Fruit fly (Drosophila melanogaster): ENCODE results near the gene CG44040.

Gene CG44040

DNA sequence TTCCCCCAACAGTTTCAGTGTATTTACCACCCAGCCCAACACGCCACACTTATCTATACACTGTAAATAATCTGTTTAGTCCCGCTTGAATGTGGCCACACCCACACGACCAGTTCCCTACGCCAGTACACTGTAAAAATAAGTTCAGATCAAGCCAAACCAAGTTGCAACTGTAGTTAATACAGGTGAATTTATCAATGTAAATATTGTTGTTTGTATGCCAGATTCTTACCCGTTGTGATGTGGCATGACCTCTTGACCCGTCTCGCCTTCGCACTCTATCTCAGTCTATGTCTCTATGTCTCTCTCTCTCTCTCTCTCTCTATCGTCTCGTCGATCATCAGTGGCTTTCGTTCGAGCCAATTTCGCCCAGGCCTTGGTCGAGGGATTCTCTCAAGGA, 6.3 kb upstream of the CG44040 start:
- TF ChIP-seq usp (GFP tag; optimal IDR thresholded peaks at IDR 0.05), result no peak

DNA sequence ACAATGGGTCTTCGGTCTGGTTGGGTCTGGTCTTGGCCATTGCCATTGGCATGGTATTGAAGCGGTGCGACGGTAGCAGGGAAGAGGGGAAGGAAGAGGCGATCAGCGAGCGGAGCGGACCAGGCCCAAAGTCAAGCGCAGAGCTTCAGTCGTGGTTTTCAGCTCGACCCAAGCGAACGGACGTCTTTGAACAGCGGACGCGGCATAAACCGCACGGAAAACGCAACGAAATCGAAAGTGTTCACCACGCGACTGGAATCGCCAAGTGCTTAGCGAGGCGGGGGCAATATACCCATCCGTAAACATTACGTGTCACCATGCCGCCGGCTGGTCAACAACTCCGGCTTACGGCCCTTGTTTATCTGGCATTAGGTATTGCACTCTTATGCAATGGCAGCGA, 3.9 kb upstream of the CG44040 start, which contains the start of gene CG14866:
CG14866 (plus strand) TSS at position 146 of the 400 bp plus-strand sequence.
- TF ChIP-seq EcR (GFP tag; optimal IDR thresholded peaks at IDR 0.05) (no peak), psq (optimal IDR thresholded peaks at IDR 0.05) (no peak), pan (optimal IDR thresholded peaks at IDR 0.05) (no peak), CG8478 (optimal IDR thresholded peaks at IDR 0.05) (no peak), usp (GFP tag; optimal IDR thresholded peaks at IDR 0.05) (no peak), Dll (optimal IDR thresholded peaks at IDR 0.05) (no peak)

DNA sequence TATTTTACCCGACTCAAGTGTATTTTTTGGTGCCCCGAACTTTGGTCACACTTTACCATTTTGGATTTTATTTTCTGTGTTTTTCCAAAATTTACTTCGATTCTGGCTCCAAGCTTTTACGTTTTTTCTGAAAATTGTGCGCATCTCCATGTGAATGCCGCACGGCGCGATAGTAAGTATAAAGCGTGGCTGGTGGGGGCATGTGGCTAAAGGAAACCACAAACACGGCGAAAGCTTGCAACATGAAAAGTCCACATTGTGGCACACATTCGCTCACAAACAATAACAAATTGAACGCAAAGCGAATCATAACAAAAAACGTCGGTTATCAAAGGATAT, 538 bp downstream of the CG44040 start, which contains the start of gene ear:
ear (plus strand) TSS at position 10 of the 339 bp plus-strand sequence.
- no peak for TF ChIP-seq CG8478 (optimal IDR thresholded peaks at IDR 0.05)
- TF ChIP-seq EcR (GFP tag; optimal IDR thresholded peaks at IDR 0.05), result no peak
- TF ChIP-seq usp (GFP tag; optimal IDR thresholded peaks at IDR 0.05), result no peak
- TF ChIP-seq pan (optimal IDR thresholded peaks at IDR 0.05), result no peak
- TF ChIP-seq Dll (optimal IDR thresholded peaks at IDR 0.05), result no peak
- TF ChIP-seq psq (optimal IDR thresholded peaks at IDR 0.05), result no peak

DNA sequence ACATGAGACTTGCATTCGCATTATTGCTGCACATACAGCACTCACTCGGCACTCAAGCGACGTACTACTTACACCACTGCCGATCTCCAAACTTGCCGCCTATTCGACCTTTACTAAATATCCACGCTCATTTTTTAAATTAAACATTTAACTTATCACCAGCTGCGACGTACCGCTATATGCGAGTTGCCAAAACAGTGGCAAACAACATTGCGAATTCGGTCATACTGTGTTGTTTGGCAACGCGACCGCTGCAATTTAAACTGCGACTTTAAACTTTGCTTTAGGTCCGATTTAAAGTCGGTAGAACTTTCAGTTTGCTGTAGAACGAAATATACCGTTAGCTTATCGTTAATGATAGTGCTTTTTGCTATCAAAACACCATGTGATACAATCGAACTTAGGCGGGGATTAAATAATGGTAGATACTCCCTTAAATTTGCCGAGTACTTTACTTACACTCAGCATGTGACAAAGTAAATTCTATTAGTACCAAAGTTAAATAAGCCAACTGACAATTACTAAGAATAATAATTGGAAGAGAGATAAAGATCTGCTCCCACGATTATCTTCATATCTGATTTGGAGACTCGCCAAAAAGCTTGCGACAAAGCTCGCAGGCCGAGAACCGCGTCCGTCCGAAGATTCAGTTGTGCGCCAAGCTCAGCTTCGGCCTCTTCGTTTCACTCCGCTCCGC, 8.1 kb downstream of the CG44040 start, which contains the start of the genes CG6236 and ea:
CG6236 (minus strand) TSS at position 187 of the 697 bp plus-strand sequence.
ea (plus strand) TSS at position 647 of the 697 bp plus-strand sequence.
- no peak for TF ChIP-seq psq (optimal IDR thresholded peaks at IDR 0.05)
- no peak for TF ChIP-seq EcR (GFP tag; optimal IDR thresholded peaks at IDR 0.05)
- TF ChIP-seq Dll (optimal IDR thresholded peaks at IDR 0.05), result no peak
- TF ChIP-seq pan (optimal IDR thresholded peaks at IDR 0.05), result no peak
- TF ChIP-seq CG8478 (optimal IDR thresholded peaks at IDR 0.05), result no peak
- TF ChIP-seq usp (GFP tag; optimal IDR thresholded peaks at IDR 0.05), result no peak

DNA sequence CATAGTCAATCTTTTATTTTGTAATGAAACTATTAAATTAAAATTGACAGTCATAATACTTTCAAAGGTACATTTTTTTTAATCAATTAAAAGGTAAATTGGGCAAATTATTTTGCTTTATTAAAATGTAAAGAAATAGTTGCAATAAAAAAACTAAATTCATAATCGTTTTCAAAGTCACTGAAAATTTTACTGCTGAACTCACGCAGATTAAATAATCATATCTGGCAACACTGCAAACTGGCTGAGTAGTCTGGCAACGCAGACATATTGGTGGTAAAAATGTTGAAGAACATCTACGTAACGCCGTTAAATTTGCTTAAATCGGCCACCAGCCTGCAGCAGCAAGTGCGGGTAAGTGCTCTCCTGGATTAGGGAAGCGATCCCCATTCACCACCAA, 10.3 kb downstream of the CG44040 start, which contains the start of gene mRpL9:
mRpL9 (plus strand) TSS at position 267 of the 400 bp plus-strand sequence.
- no peak for TF ChIP-seq Dll (optimal IDR thresholded peaks at IDR 0.05)
- no peak for TF ChIP-seq EcR (GFP tag; optimal IDR thresholded peaks at IDR 0.05)
- TF ChIP-seq pan (optimal IDR thresholded peaks at IDR 0.05), result no peak
- no peak for TF ChIP-seq CG8478 (optimal IDR thresholded peaks at IDR 0.05)
- TF ChIP-seq usp (GFP tag; optimal IDR thresholded peaks at IDR 0.05), result no peak
- TF ChIP-seq psq (optimal IDR thresholded peaks at IDR 0.05), result no peak

DNA sequence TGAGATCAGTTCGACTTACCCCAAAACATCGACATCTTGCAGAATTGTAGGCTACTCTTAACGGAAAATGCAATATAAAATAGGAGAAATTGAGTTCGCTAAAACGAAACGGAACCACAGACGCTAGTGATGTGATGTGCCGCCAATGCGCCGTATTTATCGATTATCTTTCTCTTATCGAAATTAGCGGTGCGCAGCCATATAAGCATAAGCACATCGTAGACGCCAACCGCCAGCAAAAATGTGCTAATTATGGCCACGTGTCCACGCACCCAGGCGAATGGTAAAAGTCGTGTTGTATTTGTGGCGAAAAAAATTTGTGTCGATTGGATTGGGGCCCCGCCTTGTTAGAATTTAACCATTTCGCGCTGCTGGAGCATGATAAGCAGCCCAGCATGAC, 12.8 kb downstream of the CG44040 start, which contains the start of the genes Fkbp39 and Cyfip:
Fkbp39 (minus strand) TSS at position 140 of the 400 bp plus-strand sequence.
Cyfip (plus strand) TSS at position 273 of the 400 bp plus-strand sequence.
- TF ChIP-seq pan (optimal IDR thresholded peaks at IDR 0.05) (no peak), CG8478 (optimal IDR thresholded peaks at IDR 0.05) (no peak), usp (GFP tag; optimal IDR thresholded peaks at IDR 0.05) (no peak), EcR (GFP tag; optimal IDR thresholded peaks at IDR 0.05) (no peak), Dll (optimal IDR thresholded peaks at IDR 0.05) (no peak)

DNA sequence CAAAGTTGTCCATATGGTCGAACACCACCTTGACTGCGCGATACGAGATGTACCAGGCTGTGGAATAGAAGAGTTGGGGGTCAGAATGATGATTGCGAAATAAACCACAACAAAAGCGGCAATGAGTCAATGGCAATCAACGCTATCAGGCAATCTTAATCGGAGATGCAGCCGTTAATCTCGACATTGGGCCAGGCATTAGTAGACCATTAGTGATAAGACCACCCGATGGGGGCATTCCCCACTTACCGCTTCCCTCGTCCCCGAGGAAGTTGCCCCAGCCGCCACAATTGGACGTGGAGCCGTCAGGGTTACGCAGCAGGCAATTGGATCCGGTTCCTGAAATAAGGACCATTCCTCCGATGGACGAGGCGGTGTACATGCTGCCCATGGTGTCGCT, 18.9 kb downstream of the CG44040 start:
- no peak for TF ChIP-seq pan (optimal IDR thresholded peaks at IDR 0.05)
- TF ChIP-seq psq (optimal IDR thresholded peaks at IDR 0.05), result no peak
- TF ChIP-seq EcR (GFP tag; optimal IDR thresholded peaks at IDR 0.05), result no peak
- no peak for TF ChIP-seq Dll (optimal IDR thresholded peaks at IDR 0.05)
- TF ChIP-seq usp (GFP tag; optimal IDR thresholded peaks at IDR 0.05), result no peak
- no peak for TF ChIP-seq CG8478 (optimal IDR thresholded peaks at IDR 0.05)

DNA sequence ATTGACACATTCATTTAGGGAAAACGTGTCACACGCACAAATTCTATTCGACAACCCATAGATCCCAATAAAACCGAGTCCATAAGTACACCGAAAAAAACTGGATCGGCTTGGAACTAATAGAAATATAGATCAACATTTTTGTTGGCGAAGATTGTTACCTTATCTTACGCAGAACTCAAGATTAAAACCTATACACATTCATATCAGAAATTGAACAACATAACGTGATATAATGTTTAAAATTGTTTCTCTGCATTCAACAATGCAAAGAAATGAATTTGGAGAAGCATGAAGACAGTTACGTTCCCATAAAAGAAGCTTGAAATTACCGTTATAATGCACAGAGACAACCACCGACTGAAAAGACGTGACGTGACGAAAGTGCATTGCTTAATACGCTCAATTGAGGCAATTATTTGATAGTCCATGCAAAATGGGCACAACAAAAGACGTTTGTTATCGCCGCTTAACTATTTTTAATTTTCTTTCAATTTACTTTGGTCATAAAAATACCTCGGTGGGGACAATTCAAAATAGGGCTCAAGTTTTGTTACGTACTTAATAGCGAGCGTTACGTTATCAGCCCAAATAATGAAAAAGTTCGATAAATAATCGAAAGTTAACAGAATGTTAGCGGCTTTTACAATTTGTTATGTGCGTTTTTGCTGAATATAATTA, 20.0 kb downstream of the CG44040 start, which contains the start of gene SerRS-m:
SerRS-m (plus strand) TSS at position 616 of the 681 bp plus-strand sequence.
- TF ChIP-seq EcR (GFP tag; optimal IDR thresholded peaks at IDR 0.05), result no peak
- no peak for TF ChIP-seq pan (optimal IDR thresholded peaks at IDR 0.05)
- TF ChIP-seq psq (optimal IDR thresholded peaks at IDR 0.05), result no peak
- TF ChIP-seq CG8478 (optimal IDR thresholded peaks at IDR 0.05), result no peak
- no peak for TF ChIP-seq Dll (optimal IDR thresholded peaks at IDR 0.05)
- no peak for TF ChIP-seq usp (GFP tag; optimal IDR thresholded peaks at IDR 0.05)

DNA sequence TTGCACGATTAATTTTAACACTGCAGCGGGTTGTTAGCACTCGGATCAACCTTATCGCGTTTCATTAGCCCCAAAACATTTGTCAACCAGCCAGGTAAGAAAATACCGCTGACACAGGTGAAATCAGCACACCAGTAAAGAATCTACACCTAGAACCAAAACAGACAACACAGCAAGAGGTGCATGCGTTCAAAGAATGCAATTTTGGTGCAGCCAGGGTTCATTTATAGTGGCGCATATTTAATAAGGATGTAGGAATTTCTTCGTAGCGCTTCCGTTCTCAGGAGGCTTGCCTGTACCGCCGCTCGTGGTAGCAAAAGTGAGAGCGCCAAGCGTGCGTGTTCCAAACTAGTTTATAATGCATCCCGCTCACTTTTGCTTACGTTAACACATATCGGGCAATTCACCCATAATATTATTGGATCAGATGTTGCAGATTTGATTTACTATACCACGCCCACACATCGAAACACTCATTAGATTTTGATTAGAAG, 22.3 kb downstream of the CG44040 start:
- TF ChIP-seq Dll (optimal IDR thresholded peaks at IDR 0.05), result no peak
- TF ChIP-seq pan (optimal IDR thresholded peaks at IDR 0.05), result no peak
- TF ChIP-seq psq (optimal IDR thresholded peaks at IDR 0.05), result no peak
- no peak for TF ChIP-seq usp (GFP tag; optimal IDR thresholded peaks at IDR 0.05)
- no peak for TF ChIP-seq CG8478 (optimal IDR thresholded peaks at IDR 0.05)
- TF ChIP-seq EcR (GFP tag; optimal IDR thresholded peaks at IDR 0.05), result no peak

DNA sequence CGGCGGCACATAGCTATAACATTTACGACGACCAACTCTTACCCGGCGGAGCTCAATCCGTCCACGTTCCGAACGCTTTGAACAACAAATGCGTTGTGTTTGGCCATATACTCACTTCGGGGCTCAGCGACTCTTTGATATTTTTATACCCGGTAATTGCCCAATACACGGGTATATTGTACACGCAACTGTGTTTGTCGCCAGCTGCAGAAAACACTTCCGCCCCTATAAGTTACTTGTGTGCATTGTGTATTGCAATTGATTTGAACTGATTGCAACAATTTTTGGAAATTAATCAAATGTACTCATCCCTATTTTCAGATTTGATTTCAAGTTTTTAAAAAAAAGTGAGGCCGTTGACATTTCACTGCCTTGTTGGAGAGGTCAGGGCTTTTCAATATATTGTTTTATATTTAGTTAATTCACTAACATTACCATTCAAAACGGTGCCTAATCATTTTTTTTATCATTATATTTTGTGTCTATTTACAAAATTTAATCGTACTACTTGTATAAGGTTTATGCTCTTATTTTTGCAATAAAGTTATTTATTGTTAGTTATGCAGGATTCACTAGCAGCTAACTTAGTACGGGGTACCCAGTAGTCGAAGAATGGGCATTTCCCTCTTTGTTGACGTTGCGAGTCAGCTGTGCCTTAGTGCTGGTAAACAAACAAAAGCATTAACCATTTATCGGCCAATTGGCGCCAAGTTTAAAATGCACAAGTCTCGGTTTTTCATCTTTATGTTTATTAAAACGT, 22.9 kb downstream of the CG44040 start, which contains the start of gene Nagk:
Nagk (minus strand) TSS at position 331 of the 760 bp plus-strand sequence.
- no peak for TF ChIP-seq EcR (GFP tag; optimal IDR thresholded peaks at IDR 0.05)
- TF ChIP-seq pan (optimal IDR thresholded peaks at IDR 0.05), result peak; percentile 96
- no peak for TF ChIP-seq CG8478 (optimal IDR thresholded peaks at IDR 0.05)
- TF ChIP-seq Dll (optimal IDR thresholded peaks at IDR 0.05), result no peak
- TF ChIP-seq usp (GFP tag; optimal IDR thresholded peaks at IDR 0.05), result no peak
